Fruit fly (Drosophila melanogaster): ENCODE data around the gene CG4820.
A peak's percentile ranks its signal among the peaks of the same experiment; 100 is the strongest.

Gene CG4820

dm6 chr3R:11222587-11222986 is 6.3 kb downstream of the CG4820 start:
- TF ChIP-seq usp (GFP tag; optimal IDR thresholded peaks at IDR 0.05) (no peak), CG8478 (optimal IDR thresholded peaks at IDR 0.05) (no peak), Dll (optimal IDR thresholded peaks at IDR 0.05) (no peak), pan (optimal IDR thresholded peaks at IDR 0.05) (no peak), EcR (GFP tag; optimal IDR thresholded peaks at IDR 0.05) (no peak), psq (optimal IDR thresholded peaks at IDR 0.05) (no peak)

DNA sequence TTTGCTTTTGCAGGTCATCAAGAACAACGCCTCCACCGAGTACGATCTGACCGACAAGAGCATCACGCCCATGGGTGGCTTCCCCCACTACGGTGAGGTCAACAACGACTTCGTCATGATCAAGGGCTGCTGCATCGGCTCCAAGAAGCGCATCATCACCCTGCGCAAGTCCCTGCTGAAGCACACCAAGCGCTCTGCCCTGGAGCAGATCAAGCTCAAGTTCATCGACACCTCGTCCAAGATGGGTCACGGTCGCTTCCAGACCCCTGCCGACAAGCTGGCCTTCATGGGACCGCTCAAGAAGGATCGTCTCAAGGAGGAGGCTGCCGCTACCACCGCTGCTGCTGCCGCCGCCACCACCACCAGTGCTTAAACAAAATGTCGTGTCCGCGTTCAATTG is 8.1 kb downstream of the CG4820 start:
- TF ChIP-seq psq (optimal IDR thresholded peaks at IDR 0.05) (no peak), pan (optimal IDR thresholded peaks at IDR 0.05) (no peak), usp (GFP tag; optimal IDR thresholded peaks at IDR 0.05) (no peak), CG8478 (optimal IDR thresholded peaks at IDR 0.05) (no peak), EcR (GFP tag; optimal IDR thresholded peaks at IDR 0.05) (no peak), Dll (optimal IDR thresholded peaks at IDR 0.05) (no peak)

DNA sequence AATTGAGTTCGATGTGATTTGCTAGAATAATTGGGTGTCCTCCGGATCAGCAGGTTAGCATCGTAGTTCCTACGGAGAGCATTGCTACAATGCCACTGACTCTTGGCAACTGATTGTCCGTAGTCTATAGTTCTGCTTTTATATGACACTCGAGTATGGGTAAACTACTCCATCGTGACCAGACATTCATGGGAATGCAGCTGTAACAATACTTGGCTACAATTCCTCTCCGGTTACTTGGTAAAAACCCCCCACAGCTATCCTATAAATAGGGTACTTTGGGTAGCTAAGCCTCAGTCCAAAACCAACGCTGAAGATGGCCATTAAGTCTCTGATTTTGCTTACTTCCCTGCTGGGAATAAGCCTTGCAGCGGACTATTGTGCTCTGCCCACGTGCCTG is 8.9 kb downstream of the CG4820 start, which contains the start of gene scpr-C:
Gene scpr-C (plus strand): TSS at position 301 of the 400 bp plus-strand sequence.
- TF ChIP-seq CG8478 (optimal IDR thresholded peaks at IDR 0.05) (no peak), usp (GFP tag; optimal IDR thresholded peaks at IDR 0.05) (no peak), Dll (optimal IDR thresholded peaks at IDR 0.05) (no peak), EcR (GFP tag; optimal IDR thresholded peaks at IDR 0.05) (no peak), pan (optimal IDR thresholded peaks at IDR 0.05) (no peak), psq (optimal IDR thresholded peaks at IDR 0.05) (no peak)

dm6 chr3R:11226496-11226895 is 10.2 kb downstream of the CG4820 start, which contains the start of gene CG17726:
Gene CG17726, plus strand, starts transcription at chr3R:11226762.
- TF ChIP-seq usp (GFP tag; optimal IDR thresholded peaks at IDR 0.05) (no peak), pan (optimal IDR thresholded peaks at IDR 0.05) (peak; percentile 95)

dm6 chr3R:11230392-11230791 is 14.1 kb downstream of the CG4820 start, which contains the start of gene GCC88:
Gene GCC88, minus strand, starts transcription at chr3R:11230600.
- TF ChIP-seq CG8478 (optimal IDR thresholded peaks at IDR 0.05) (no peak), psq (optimal IDR thresholded peaks at IDR 0.05) (no peak), EcR (GFP tag; optimal IDR thresholded peaks at IDR 0.05) (no peak), usp (GFP tag; optimal IDR thresholded peaks at IDR 0.05) (no peak), Dll (optimal IDR thresholded peaks at IDR 0.05) (no peak), pan (optimal IDR thresholded peaks at IDR 0.05) (no peak)

dm6 chr3R:11231037-11231436 is 14.7 kb downstream of the CG4820 start:
- TF ChIP-seq EcR (GFP tag; optimal IDR thresholded peaks at IDR 0.05) (no peak), usp (GFP tag; optimal IDR thresholded peaks at IDR 0.05) (no peak), pan (optimal IDR thresholded peaks at IDR 0.05) (no peak), Dll (optimal IDR thresholded peaks at IDR 0.05) (no peak), CG8478 (optimal IDR thresholded peaks at IDR 0.05) (no peak), psq (optimal IDR thresholded peaks at IDR 0.05) (no peak)

dm6 chr3R:11231705-11232261 is 15.4 kb downstream of the CG4820 start, which contains the start of the genes CG17187 and Dph3:
Gene CG17187, minus strand, starts transcription at chr3R:11231879.
Gene Dph3, plus strand, starts transcription at chr3R:11231912.
- TF ChIP-seq pan (optimal IDR thresholded peaks at IDR 0.05) (no peak), Dll (optimal IDR thresholded peaks at IDR 0.05) (no peak), CG8478 (optimal IDR thresholded peaks at IDR 0.05) (no peak), psq (optimal IDR thresholded peaks at IDR 0.05) (no peak), EcR (GFP tag; optimal IDR thresholded peaks at IDR 0.05) (no peak), usp (GFP tag; optimal IDR thresholded peaks at IDR 0.05) (no peak)

DNA sequence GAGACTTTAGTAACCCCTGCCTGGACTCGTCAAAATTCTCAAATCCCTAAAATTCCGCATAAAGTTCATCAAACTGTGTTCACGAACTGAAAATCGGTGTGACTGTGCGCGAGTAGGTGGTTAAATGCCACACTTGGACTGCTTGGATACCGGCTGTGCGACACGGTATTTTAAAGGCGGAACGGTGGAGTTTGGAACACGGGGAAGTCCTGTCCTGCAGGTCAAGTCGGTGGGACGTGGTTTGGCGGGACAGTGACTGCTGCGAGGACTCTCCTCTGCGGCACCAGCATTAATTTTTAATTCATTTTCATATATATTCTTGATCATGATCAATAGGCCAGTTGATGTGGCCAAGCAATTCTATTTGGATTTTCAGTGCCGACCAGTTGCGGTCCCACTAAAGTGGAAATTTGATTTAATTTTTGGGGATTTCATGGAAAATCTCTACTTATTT is 18.6 kb downstream of the CG4820 start, which contains the start of the genes Arfip and CG17721:
Gene Arfip (minus strand): TSS at position 96 of the 454 bp plus-strand sequence.
Gene CG17721 (plus strand): TSS at position 223 of the 454 bp plus-strand sequence.
- TF ChIP-seq CG8478 (optimal IDR thresholded peaks at IDR 0.05), result no peak
- TF ChIP-seq EcR (GFP tag; optimal IDR thresholded peaks at IDR 0.05), result no peak
- TF ChIP-seq usp (GFP tag; optimal IDR thresholded peaks at IDR 0.05), result no peak
- TF ChIP-seq psq (optimal IDR thresholded peaks at IDR 0.05), result no peak
- no peak for TF ChIP-seq pan (optimal IDR thresholded peaks at IDR 0.05)
- no peak for TF ChIP-seq Dll (optimal IDR thresholded peaks at IDR 0.05)

- TF ChIP-seq usp (GFP tag; optimal IDR thresholded peaks at IDR 0.05) (no peak), psq (optimal IDR thresholded peaks at IDR 0.05) (no peak), Dll (optimal IDR thresholded peaks at IDR 0.05) (no peak), EcR (GFP tag; optimal IDR thresholded peaks at IDR 0.05) (no peak), CG8478 (optimal IDR thresholded peaks at IDR 0.05) (no peak), pan (optimal IDR thresholded peaks at IDR 0.05) (no peak)
Measured at dm6 chr3R:11236041-11236440, 19.7 kb downstream of the CG4820 start, which contains the start of gene CG31441. Gene CG31441, plus strand, starts transcription at chr3R:11236286.

DNA sequence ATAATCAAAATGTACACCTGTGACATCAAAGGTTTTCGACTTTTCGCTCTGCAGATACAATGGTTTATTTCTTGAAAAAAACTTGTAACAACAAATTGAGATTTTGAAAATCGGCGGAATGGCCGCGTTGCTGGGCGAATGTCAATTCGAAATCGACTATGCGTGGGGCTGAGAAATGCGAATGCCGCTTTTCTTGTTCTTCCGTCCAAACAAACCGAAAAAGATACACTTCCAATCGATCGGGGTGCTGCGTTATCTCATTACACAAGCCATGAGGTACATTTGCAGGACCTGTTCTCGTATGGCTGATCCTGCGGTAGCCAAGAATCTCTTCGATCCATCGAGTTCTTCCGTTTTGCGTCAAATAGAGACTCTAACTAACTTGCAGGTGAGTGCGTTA is 21.3 kb downstream of the CG4820 start, which contains the start of gene CG31388:
Gene CG31388 (plus strand): TSS at position 218 of the 400 bp plus-strand sequence.
- no peak for TF ChIP-seq CG8478 (optimal IDR thresholded peaks at IDR 0.05)
- no peak for TF ChIP-seq pan (optimal IDR thresholded peaks at IDR 0.05)
- TF ChIP-seq Dll (optimal IDR thresholded peaks at IDR 0.05), result no peak
- no peak for TF ChIP-seq usp (GFP tag; optimal IDR thresholded peaks at IDR 0.05)
- no peak for TF ChIP-seq EcR (GFP tag; optimal IDR thresholded peaks at IDR 0.05)
- TF ChIP-seq psq (optimal IDR thresholded peaks at IDR 0.05), result no peak

- TF ChIP-seq EcR (GFP tag; optimal IDR thresholded peaks at IDR 0.05), result no peak
- TF ChIP-seq pan (optimal IDR thresholded peaks at IDR 0.05), result no peak
- no peak for TF ChIP-seq CG8478 (optimal IDR thresholded peaks at IDR 0.05)
- TF ChIP-seq psq (optimal IDR thresholded peaks at IDR 0.05), result no peak
- no peak for TF ChIP-seq Dll (optimal IDR thresholded peaks at IDR 0.05)
- no peak for TF ChIP-seq usp (GFP tag; optimal IDR thresholded peaks at IDR 0.05)
Measured at dm6 chr3R:11240891-11241290, 24.6 kb downstream of the CG4820 start, which contains the start of the genes scpr-B and scpr-A. Gene scpr-B, minus strand, starts transcription at chr3R:11240991. Gene scpr-A, plus strand, starts transcription at chr3R:11241183.

DNA sequence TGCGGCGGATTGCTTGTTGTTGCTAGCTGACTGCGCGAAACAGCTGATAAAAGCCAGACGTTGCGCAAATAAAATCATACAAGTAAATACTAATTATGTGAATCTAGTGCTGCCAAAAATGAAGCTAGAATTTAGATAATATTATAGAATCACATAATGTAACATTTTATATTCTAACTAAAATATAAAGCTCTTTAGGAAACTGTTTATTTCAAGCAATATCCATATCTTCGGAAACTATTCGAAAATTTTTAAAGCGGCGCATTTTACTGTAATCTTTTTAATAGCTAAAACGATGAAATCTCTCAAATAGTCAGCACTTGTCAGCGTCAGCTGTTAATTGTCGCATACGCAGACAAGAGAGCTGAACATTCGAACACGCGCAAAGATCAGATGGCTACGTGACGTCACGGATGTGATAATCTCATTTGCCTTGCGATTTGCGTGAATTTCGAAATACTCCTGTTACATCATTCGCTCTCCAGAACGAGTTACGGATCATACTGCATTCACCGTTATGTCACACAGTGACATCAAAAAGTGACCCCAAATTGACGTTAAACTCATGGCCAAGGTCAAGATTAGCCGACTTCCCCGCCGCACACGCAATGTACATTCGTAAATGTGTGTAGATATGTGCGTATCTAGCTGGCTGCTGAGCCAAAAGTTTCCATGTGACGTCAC is 26.9 kb downstream of the CG4820 start:
- TF ChIP-seq psq (optimal IDR thresholded peaks at IDR 0.05) (no peak), pan (optimal IDR thresholded peaks at IDR 0.05) (no peak), usp (GFP tag; optimal IDR thresholded peaks at IDR 0.05) (no peak), Dll (optimal IDR thresholded peaks at IDR 0.05) (no peak), EcR (GFP tag; optimal IDR thresholded peaks at IDR 0.05) (no peak), CG8478 (optimal IDR thresholded peaks at IDR 0.05) (no peak)

All from whole organism.